Worm (Caenorhabditis elegans): ENCODE data around the gene F38A1.8.
"Not testable (repeated sequence)": the region's sequence is repeated elsewhere in the genome, so short reads cannot be mapped to it uniquely, and the experiment has no call there.

The F38A1.8 gene

ce11 chrIV:1199501-1199900 lies 40.2 kb downstream of the F38A1.8 start:
- TF ChIP-seq mls-2 (tag; optimal IDR thresholded peaks at IDR 0.05) (no peak), nhr-76 (tag; optimal IDR thresholded peaks at IDR 0.05) (no peak), hlh-1 (tag; optimal IDR thresholded peaks at IDR 0.05) (no peak), lsy-2 (tag; optimal IDR thresholded peaks at IDR 0.05) (no peak), bed-3 (GFP tag; optimal IDR thresholded peaks at IDR 0.05) (no peak), pha-4 (tag; optimal IDR thresholded peaks at IDR 0.05) (no peak), M03D4.4 (tag; optimal IDR thresholded peaks at IDR 0.05) (no peak), ztf-11 (tag; optimal IDR thresholded peaks at IDR 0.05) (no peak), elt-1 (tag; optimal IDR thresholded peaks at IDR 0.05; ENCODE audit: borderline replicate concordance, insufficient read depth) (no peak), lin-32 (GFP tag; optimal IDR thresholded peaks at IDR 0.05) (no peak), zip-8 (tag; optimal IDR thresholded peaks at IDR 0.05) (no peak)

DNA sequence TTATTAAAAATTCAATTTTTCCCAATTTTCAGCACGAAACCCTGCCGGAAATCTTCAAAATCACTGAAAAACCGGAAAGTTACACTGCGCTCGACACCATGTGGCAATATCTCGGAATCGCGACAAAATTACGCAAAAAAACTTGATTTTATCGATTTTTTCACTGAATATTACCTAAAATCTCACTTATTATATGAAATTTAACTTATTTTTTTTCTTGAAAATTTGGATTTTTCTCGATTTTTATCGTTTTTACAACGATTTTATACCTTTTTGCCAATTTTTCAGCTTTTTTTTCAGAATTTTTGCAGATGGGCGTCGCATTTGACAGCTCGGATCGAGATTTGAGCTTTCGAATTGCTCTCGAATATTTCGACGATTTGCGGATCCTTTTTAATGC lies 46.9 kb downstream of the F38A1.8 start, which contains the start of gene spl-3:
Gene spl-3 (plus strand): TSS at position 301 of the 400 bp plus-strand sequence.
- TF ChIP-seq nhr-237 (tag; optimal IDR thresholded peaks at IDR 0.05) = no peak
- no peak for TF ChIP-seq cnd-1 (tag; optimal IDR thresholded peaks at IDR 0.05)
- no peak for TF ChIP-seq lin-32 (GFP tag; optimal IDR thresholded peaks at IDR 0.05)
- TF ChIP-seq ceh-43 (GFP tag; optimal IDR thresholded peaks at IDR 0.05) = no peak
- no peak for TF ChIP-seq sem-2 (GFP tag; optimal IDR thresholded peaks at IDR 0.05)
- TF ChIP-seq elt-1 (tag; optimal IDR thresholded peaks at IDR 0.05; ENCODE audit: borderline replicate concordance, insufficient read depth) = no peak
- no peak for TF ChIP-seq ham-2 (GFP tag; optimal IDR thresholded peaks at IDR 0.05)
- no peak for TF ChIP-seq bed-3 (GFP tag; optimal IDR thresholded peaks at IDR 0.05)
- TF ChIP-seq unc-62 (GFP tag; optimal IDR thresholded peaks at IDR 0.05) = no peak
- TF ChIP-seq ceh-83 (GFP tag; optimal IDR thresholded peaks at IDR 0.05) = no peak
- no peak for TF ChIP-seq nhr-2 (tag; optimal IDR thresholded peaks at IDR 0.05)

DNA sequence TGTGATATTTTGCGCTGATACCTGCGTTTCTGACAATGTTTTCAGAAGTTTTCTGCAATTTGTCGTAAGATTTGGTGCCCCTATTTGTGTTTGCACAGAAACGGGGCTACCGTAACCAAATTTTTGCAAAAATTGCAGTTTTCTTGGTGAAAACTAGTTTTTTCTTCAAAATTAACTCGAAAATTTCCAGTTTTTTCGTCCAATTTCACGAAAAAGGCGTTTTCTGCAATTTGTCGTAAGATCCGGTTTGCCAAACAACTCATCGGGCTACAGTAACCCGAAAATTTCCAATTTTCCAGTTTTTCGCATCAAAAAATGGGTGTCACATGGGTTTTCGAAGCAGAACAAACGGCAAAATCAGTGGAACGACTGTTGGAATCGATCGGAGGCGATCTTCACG lies 52.1 kb downstream of the F38A1.8 start, which contains the start of gene mdt-20:
Gene mdt-20 (plus strand): TSS at position 301 of the 400 bp plus-strand sequence.
- not testable (repeated sequence) for TF ChIP-seq unc-39 (tag; optimal IDR thresholded peaks at IDR 0.05); nhr-237 (tag; optimal IDR thresholded peaks at IDR 0.05); ces-1 (GFP tag; optimal IDR thresholded peaks at IDR 0.05)

Measured in whole organism, mixed stage, embryonic.